Fruit fly (Drosophila melanogaster) whole organism, embryonic: ENCODE data around the gene betaGlu.

Source experiments
- CG10543 ChIP-seq: fragments of 200-800 bp; sonication (Bioruptor generic); optimal IDR thresholded peaks from 3 replicates; lab custom pipeline; 2017; ENCODE audit warnings: missing biosample characterization, mild to moderate bottlenecking, missing genetic modification characterization, moderate library complexity
- CG11398 ChIP-seq: fragments of 200-800 bp; sonication (Bioruptor generic); optimal IDR thresholded peaks from 2 replicates; lab custom pipeline; 2016; ENCODE audit warnings: missing biosample characterization, missing genetic modification characterization
- CG12071 ChIP-seq: fragments of 200-800 bp; sonication (Bioruptor generic); optimal IDR thresholded peaks from 3 replicates; lab custom pipeline; 2018; ENCODE audit warnings: missing biosample characterization, mild to moderate bottlenecking, missing genetic modification characterization
- CG12104 ChIP-seq: fragments of 200-800 bp; sonication (Bioruptor generic); optimal IDR thresholded peaks from 3 replicates; lab custom pipeline; 2016; ENCODE audit warnings: missing biosample characterization, missing genetic modification characterization
- CG14441 ChIP-seq: fragments of 200-800 bp; sonication (Bioruptor generic); IDR thresholded peaks from 2 replicates; pipeline ENCODE4 v1.3.6; 2022; ENCODE audit warnings: missing biosample characterization, missing genetic modification characterization
- CG1529 ChIP-seq: fragments of 200-800 bp; sonication (Bioruptor generic); optimal IDR thresholded peaks from 3 replicates; lab custom pipeline; 2018; ENCODE audit warnings: missing biosample characterization, missing genetic modification characterization
- CG15479 ChIP-seq: fragments of 200-800 bp; sonication (Bioruptor generic); optimal IDR thresholded peaks from 3 replicates; lab custom pipeline; 2019; ENCODE audit warnings: missing biosample characterization, mild to moderate bottlenecking, missing genetic modification characterization, moderate library complexity
- CG17912 ChIP-seq: fragments of 200-800 bp; sonication (Bioruptor generic); optimal IDR thresholded peaks from 2 replicates; lab custom pipeline; 2018; ENCODE audit warnings: missing biosample characterization, mild to moderate bottlenecking, missing genetic modification characterization
- CG1832 ChIP-seq: fragments of 200-800 bp; sonication (Bioruptor generic); optimal IDR thresholded peaks from 2 replicates; lab custom pipeline; 2017; ENCODE audit warnings: missing biosample characterization, mild to moderate bottlenecking, missing genetic modification characterization, inconsistent platforms
- CG2889 ChIP-seq: fragments of 200-800 bp; sonication (Bioruptor generic); IDR thresholded peaks from 3 replicates; pipeline ENCODE4 v1.3.6; 2022; ENCODE audit warnings: missing biosample characterization, missing genetic modification characterization
- CG33213 ChIP-seq: fragments of 200-800 bp; sonication (Bioruptor generic); optimal IDR thresholded peaks from 3 replicates; lab custom pipeline; 2016; ENCODE audit warnings: missing biosample characterization, missing genetic modification characterization
- CG3407 ChIP-seq: fragments of 200-800 bp; sonication (Bioruptor generic); optimal IDR thresholded peaks from 2 replicates; lab custom pipeline; 2018; ENCODE audit warnings: missing biosample characterization, mild to moderate bottlenecking, missing genetic modification characterization
- CG3726 ChIP-seq: fragments of 200-800 bp; sonication (Bioruptor generic); IDR thresholded peaks from 3 replicates; pipeline ENCODE4, ENCODE4 v1.3.6; 2022; ENCODE audit warnings: missing biosample characterization, missing genetic modification characterization
- CG3847 ChIP-seq: fragments of 200-800 bp; sonication (Bioruptor generic); IDR thresholded peaks from 2 replicates; pipeline ENCODE4 v1.3.6; 2022; ENCODE audit warnings: missing biosample characterization, missing genetic modification characterization
- CG4617 ChIP-seq: fragments of 200-800 bp; sonication (Bioruptor generic); optimal IDR thresholded peaks from 3 replicates; lab custom pipeline; 2016; ENCODE audit warnings: missing biosample characterization, missing genetic modification characterization, borderline replicate concordance
- CG6813 ChIP-seq: fragments of 200-800 bp; sonication (Bioruptor generic); optimal IDR thresholded peaks from 2 replicates; lab custom pipeline; 2017; ENCODE audit warnings: missing biosample characterization, missing genetic modification characterization, mild to moderate bottlenecking, moderate library complexity, missing genetic modification reagents
- CG7839 ChIP-seq: fragments of 200-800 bp; sonication (Bioruptor generic); optimal IDR thresholded peaks from 3 replicates; lab custom pipeline; 2018; ENCODE audit warnings: missing biosample characterization, mild to moderate bottlenecking, missing genetic modification characterization, moderate library complexity
- CG8478 ChIP-seq: fragments of >200 bp; optimal IDR thresholded peaks from 2 replicates; lab custom pipeline; 2018
- D19B ChIP-seq: fragments of 200-800 bp; sonication (Bioruptor generic); optimal IDR thresholded peaks from 2 replicates; lab custom pipeline; 2017; ENCODE audit warnings: missing biosample characterization, mild to moderate bottlenecking, missing genetic modification characterization
- HmgZ ChIP-seq: fragments of 200-800 bp; sonication (Bioruptor generic); optimal IDR thresholded peaks from 2 replicates; lab custom pipeline; 2018; ENCODE audit warnings: missing biosample characterization, mild to moderate bottlenecking, missing genetic modification characterization
- Mad ChIP-seq: fragments of 200-800 bp; sonication (Bioruptor generic); optimal IDR thresholded peaks from 2 replicates; lab custom pipeline; 2016; ENCODE audit warnings: missing biosample characterization, missing genetic modification characterization
- Neu2 ChIP-seq: fragments of 200-800 bp; sonication (Bioruptor generic); optimal IDR thresholded peaks from 3 replicates; lab custom pipeline; 2016; ENCODE audit warnings: missing biosample characterization, missing genetic modification characterization, borderline replicate concordance
- Nf-YB ChIP-seq: fragments of 200-800 bp; sonication (Bioruptor generic); optimal IDR thresholded peaks from 3 replicates; lab custom pipeline; 2019; ENCODE audit warnings: missing biosample characterization, mild to moderate bottlenecking, missing genetic modification characterization, moderate library complexity
- Rfx ChIP-seq: fragments of 200-800 bp; sonication (Bioruptor generic); IDR thresholded peaks from 2 replicates; pipeline ENCODE4 v1.3.6; 2022; ENCODE audit warnings: missing biosample characterization, missing genetic modification characterization
- Stat92E ChIP-seq, 3 experiments: fragments of >200 bp in 2 of 3; fragments of 200-800 bp in 1 of 3; sonication (Bioruptor generic) in 1 of 3; optimal IDR thresholded peaks; 2 replicates each; lab custom pipeline; 2017 to 2019; ENCODE audit warnings: missing biosample characterization in 3 of 3, missing genetic modification characterization in 3 of 3, mild to moderate bottlenecking in 1 of 3, moderate library complexity in 1 of 3
- TFAM ChIP-seq: fragments of 200-800 bp; sonication (Bioruptor generic); optimal IDR thresholded peaks from 2 replicates; lab custom pipeline; 2017; ENCODE audit warnings: missing biosample characterization, missing genetic modification characterization, inconsistent platforms
- Usf ChIP-seq: fragments of 200-800 bp; sonication (Bioruptor generic); optimal IDR thresholded peaks from 2 replicates; lab custom pipeline; 2017; ENCODE audit warnings: missing genotype, missing biosample characterization, missing genetic modification characterization
- amos ChIP-seq: fragments of 200-800 bp; sonication (Bioruptor generic); IDR thresholded peaks from 2 replicates; pipeline ENCODE4 v1.3.6; 2022; ENCODE audit warnings: missing biosample characterization, missing genetic modification characterization; ENCODE audit not compliant: partially characterized antibody
- bowl ChIP-seq: fragments of 200-800 bp; sonication (Bioruptor generic); IDR thresholded peaks from 2 replicates; pipeline ENCODE4 v1.3.6; 2022; ENCODE audit warnings: missing biosample characterization, missing genetic modification characterization
- btn ChIP-seq: fragments of 200-800 bp; sonication (Bioruptor generic); optimal IDR thresholded peaks from 2 replicates; lab custom pipeline; 2016; ENCODE audit warnings: missing biosample characterization, missing genetic modification characterization
- cato ChIP-seq: fragments of 200-800 bp; sonication (Bioruptor generic); optimal IDR thresholded peaks from 2 replicates; lab custom pipeline; 2016; ENCODE audit warnings: missing biosample characterization, missing genetic modification characterization, borderline replicate concordance
- crp ChIP-seq, 2 experiments: fragments of 200-800 bp; sonication (Bioruptor generic); optimal IDR thresholded peaks; 2 replicates in 1 of 2; 3 replicates in 1 of 2; lab custom pipeline; 2017; ENCODE audit warnings: missing biosample characterization in 2 of 2, missing genetic modification characterization in 2 of 2, mild to moderate bottlenecking in 1 of 2, moderate library complexity in 1 of 2
- cwo ChIP-seq: fragments of 200-800 bp; sonication (Bioruptor generic); optimal IDR thresholded peaks from 3 replicates; lab custom pipeline; 2017; ENCODE audit warnings: missing biosample characterization, missing genetic modification characterization, mild to moderate bottlenecking, moderate library complexity, missing genetic modification reagents
- h ChIP-seq: fragments of >200 bp; optimal IDR thresholded peaks from 2 replicates; lab custom pipeline; 2017
- hbn ChIP-seq: fragments of 200-800 bp; sonication (Bioruptor generic); IDR thresholded peaks from 2 replicates; pipeline ENCODE4 v1.3.6; 2022; ENCODE audit warnings: missing biosample characterization, missing genetic modification characterization; ENCODE audit not compliant: partially characterized antibody
- ind ChIP-seq: fragments of 200-800 bp; sonication (Bioruptor generic); optimal IDR thresholded peaks from 3 replicates; lab custom pipeline; 2016; ENCODE audit warnings: missing biosample characterization, missing genetic modification characterization
- lilli ChIP-seq: fragments of 200-800 bp; sonication (Bioruptor generic); optimal IDR thresholded peaks from 3 replicates; lab custom pipeline; 2016; ENCODE audit warnings: missing biosample characterization, missing genetic modification characterization
- nom ChIP-seq: fragments of 200-800 bp; sonication (Bioruptor generic); optimal IDR thresholded peaks from 2 replicates; lab custom pipeline; 2017; ENCODE audit warnings: missing biosample characterization, missing genetic modification characterization, mild to moderate bottlenecking, moderate library complexity, missing genetic modification reagents
- oc ChIP-seq: fragments of 200-800 bp; sonication (Bioruptor generic); optimal IDR thresholded peaks from 2 replicates; lab custom pipeline; 2018; ENCODE audit warnings: missing biosample characterization, mild to moderate bottlenecking, missing genetic modification characterization, moderate library complexity
- onecut ChIP-seq: fragments of 200-800 bp; sonication (Bioruptor generic); IDR thresholded peaks from 2 replicates; pipeline ENCODE4 v1.3.6; 2022; ENCODE audit warnings: missing biosample characterization, missing genetic modification characterization
- pan ChIP-seq, 4 experiments: fragments of >200 bp in 3 of 4; fragments of 200-800 bp in 1 of 4; sonication (Bioruptor generic) in 1 of 4; optimal IDR thresholded peaks in 3 of 4; IDR thresholded peaks in 1 of 4; 2 replicates each; pipeline versions ENCODE4 v1.3.6 to Lab custom; 2017 to 2022; ENCODE audit warnings: missing biosample characterization in 2 of 4, missing genetic modification characterization in 2 of 4, mixed read lengths in 1 of 4
- phol ChIP-seq: fragments of 200-800 bp; sonication (Bioruptor generic); optimal IDR thresholded peaks from 3 replicates; lab custom pipeline; 2018; ENCODE audit warnings: missing biosample characterization, mild to moderate bottlenecking, missing genetic modification characterization, moderate library complexity
- psq ChIP-seq: fragments of 200-800 bp; sonication (Bioruptor generic); optimal IDR thresholded peaks from 2 replicates; lab custom pipeline; 2017; ENCODE audit warnings: missing biosample characterization, missing genetic modification characterization
- ro ChIP-seq: fragments of 200-800 bp; sonication (Bioruptor generic); IDR thresholded peaks from 2 replicates; pipeline ENCODE4 v1.3.6; 2022; ENCODE audit warnings: missing biosample characterization, missing genetic modification characterization
- sna ChIP-seq: fragments of 200-800 bp; sonication (Bioruptor generic); IDR thresholded peaks from 2 replicates; pipeline ENCODE4 v1.3.6; 2022; ENCODE audit warnings: missing biosample characterization, missing genetic modification characterization; ENCODE audit not compliant: partially characterized antibody
- sug ChIP-seq: fragments of 200-800 bp; optimal IDR thresholded peaks from 2 replicates; lab custom pipeline; 2019; ENCODE audit warnings: missing biosample characterization, mild to moderate bottlenecking, missing genetic modification characterization, moderate library complexity
- unpg ChIP-seq: fragments of 200-800 bp; sonication (Bioruptor generic); optimal IDR thresholded peaks from 3 replicates; lab custom pipeline; 2018; ENCODE audit warnings: missing biosample characterization, mild to moderate bottlenecking, missing genetic modification characterization, moderate library complexity
- wor ChIP-seq: fragments of 200-800 bp; sonication (Bioruptor generic); IDR thresholded peaks from 2 replicates; pipeline ENCODE4 v1.3.6; 2022; ENCODE audit warnings: missing biosample characterization, missing genetic modification characterization

Gene betaGlu

DNA sequence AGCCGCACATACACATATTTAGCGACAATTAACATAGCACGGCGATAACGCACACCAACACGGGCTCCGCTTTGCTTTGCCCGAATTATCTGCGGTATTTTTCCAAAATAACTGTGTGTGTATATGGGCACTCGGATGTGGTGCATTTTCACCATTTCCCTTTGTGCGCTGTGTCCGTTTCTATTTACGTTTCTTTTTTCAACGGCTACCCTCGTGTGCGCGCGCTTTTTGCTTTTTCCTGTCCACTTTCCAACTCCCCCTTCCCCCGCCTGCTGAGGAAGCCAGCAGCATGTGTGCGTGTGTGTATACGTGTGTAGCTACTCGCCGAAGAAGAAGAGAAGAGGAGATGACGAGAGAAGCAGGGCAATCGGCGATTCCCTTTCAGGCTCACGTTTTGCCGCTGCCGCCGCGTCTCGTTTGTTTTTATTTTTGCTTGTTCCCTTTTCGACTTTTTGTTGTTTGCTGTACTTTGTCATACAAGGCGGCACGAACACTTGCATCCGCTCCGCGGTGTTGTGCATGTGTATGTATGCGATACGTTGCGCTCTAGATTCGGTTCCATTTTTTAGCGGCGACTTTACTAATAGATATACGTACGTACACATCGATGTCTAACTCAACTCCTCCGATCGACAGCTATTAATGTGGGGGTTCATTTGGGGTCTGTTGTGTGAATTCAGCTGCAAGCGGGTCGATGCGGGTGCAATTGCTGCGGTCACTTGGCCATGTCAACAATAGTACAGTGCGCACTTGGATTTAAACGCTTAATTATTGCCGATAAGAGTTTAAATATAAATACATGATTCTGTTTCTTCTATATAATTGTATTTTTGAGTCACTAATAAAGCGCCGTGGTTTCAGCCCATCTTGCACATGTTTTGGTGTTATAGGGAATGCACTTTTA is 23.3 kb downstream of the betaGlu start (continued):
- no peak for TF ChIP-seq CG3726 (GFP tag; lab: Robert Waterston, UW)
- no peak for TF ChIP-seq CG14441 (GFP tag; lab: Robert Waterston, UW)
- TF ChIP-seq CG33213 = no peak
- TF ChIP-seq cato (GFP tag; lab: Kevin White, UChicago) = no peak
- no peak for TF ChIP-seq onecut
- no peak for TF ChIP-seq CG8478 (lab: Kevin White, UChicago)
- no peak for TF ChIP-seq lilli (GFP tag; lab: Kevin White, UChicago)
- TF ChIP-seq sna (GFP tag; lab: Robert Waterston, UW) = no peak
- no peak for TF ChIP-seq CG1529
- peak; percentile 77 for TF ChIP-seq CG10543 (GFP tag; lab: Kevin White, UChicago)
- TF ChIP-seq Usf = no peak
- peak; percentile 100 for TF ChIP-seq psq
- TF ChIP-seq CG12071 (GFP tag; lab: Kevin White, UChicago) = peak; percentile 29
- TF ChIP-seq Nf-YB (GFP tag; lab: Kevin White, UChicago) = no peak
- TF ChIP-seq CG7839 (tag; lab: Kevin White, UChicago) = no peak
- TF ChIP-seq TFAM = no peak
- TF ChIP-seq CG17912 (GFP tag; lab: Kevin White, UChicago) = peak; percentile 38
- TF ChIP-seq CG4617 (GFP tag; lab: Kevin White, UChicago) = no peak
- TF ChIP-seq wor (GFP tag; lab: Robert Waterston, UW) = no peak
- no peak for TF ChIP-seq amos
- peak in 1 of 3 experiments; percentile 27 for TF ChIP-seq Stat92E (GFP tag; optimal IDR thresholded peaks at IDR 0.05; lab: Kevin White, UChicago)
- TF ChIP-seq CG12104 (GFP tag; lab: Kevin White, UChicago) = no peak
- TF ChIP-seq btn (GFP tag; lab: Kevin White, UChicago) = no peak
- TF ChIP-seq Mad (GFP tag; lab: Kevin White, UChicago) = no peak
- no peak for TF ChIP-seq h (lab: Kevin White, UChicago)
- TF ChIP-seq pan (optimal IDR thresholded peaks at IDR 0.05; lab: Kevin White, UChicago) = no peak
- no peak for TF ChIP-seq pan (GFP tag; optimal IDR thresholded peaks at IDR 0.05 in 1 of 2, IDR thresholded peaks at IDR 0.05 in 1 of 2)
- peak; percentile 7 for TF ChIP-seq oc (tag; lab: Kevin White, UChicago)
- no peak for TF ChIP-seq unpg (GFP tag; lab: Kevin White, UChicago)
- no peak for TF ChIP-seq CG1832
- TF ChIP-seq cwo (GFP tag; lab: Kevin White, UChicago) = peak; percentile 59
- TF ChIP-seq CG11398 = peak; percentile 4
- TF ChIP-seq CG3407 (GFP tag; lab: Kevin White, UChicago) = no peak
- TF ChIP-seq CG3847 = no peak
- TF ChIP-seq crp (GFP tag; optimal IDR thresholded peaks at IDR 0.05; lab: Kevin White, UChicago) = no peak
- TF ChIP-seq D19B = no peak
- no peak for TF ChIP-seq ind (GFP tag; lab: Kevin White, UChicago)
- no peak for TF ChIP-seq Neu2 (GFP tag; lab: Kevin White, UChicago)
- TF ChIP-seq phol (tag; lab: Kevin White, UChicago) = no peak
- TF ChIP-seq nom (GFP tag; lab: Kevin White, UChicago) = peak; percentile 91
- TF ChIP-seq CG6813 = peak; percentile 32
- TF ChIP-seq ro (GFP tag; lab: Robert Waterston, UW) = no peak
- no peak for TF ChIP-seq CG2889 (GFP tag; lab: Robert Waterston, UW)
- peak; percentile 51 for TF ChIP-seq HmgZ (tag; lab: Kevin White, UChicago)
- TF ChIP-seq Rfx (GFP tag; lab: Robert Waterston, UW) = no peak
- TF ChIP-seq hbn = no peak
- peak; percentile 95 for TF ChIP-seq CG15479 (GFP tag; lab: Kevin White, UChicago)
- TF ChIP-seq bowl (GFP tag; lab: Robert Waterston, UW) = no peak
- peak; percentile 54 for TF ChIP-seq sug (tag; lab: Kevin White, UChicago)
